Worm (Caenorhabditis elegans) whole organism, mixed stage, embryonic: Measurements from ENCODE around the gene Y105C5B.8.

Source experiments
- M03D4.4 ChIP-seq: sonication (generic microtip); optimal IDR thresholded peaks from 2 replicates; lab custom pipeline; 2017; ENCODE audit warnings: mild to moderate bottlenecking, missing genetic modification characterization, missing compliant biosample characterization
- bed-3 ChIP-seq: fragments of 200-800 bp; sonication (Bioruptor generic); optimal IDR thresholded peaks from 3 replicates; lab custom pipeline; 2018; ENCODE audit warnings: mild to moderate bottlenecking, missing genetic modification characterization, moderate library complexity, missing compliant biosample characterization
- ceh-39 ChIP-seq: fragments of 150-350 bp; optimal IDR thresholded peaks from 2 replicates; lab custom pipeline; 2014; ENCODE audit warnings: missing biosample characterization, missing genetic modification characterization
- ceh-43 ChIP-seq: fragments of 200-800 bp; sonication (Bioruptor generic); optimal IDR thresholded peaks from 2 replicates; lab custom pipeline; 2018; ENCODE audit warnings: mild to moderate bottlenecking, missing genetic modification characterization, moderate library complexity, missing compliant biosample characterization
- ceh-83 ChIP-seq: fragments of 200-800 bp; sonication (Bioruptor generic); optimal IDR thresholded peaks from 2 replicates; lab custom pipeline; 2018; ENCODE audit warnings: mild to moderate bottlenecking, missing genetic modification characterization, missing compliant biosample characterization
- cnd-1 ChIP-seq: fragments of 200-800 bp; sonication (Bioruptor generic); optimal IDR thresholded peaks from 2 replicates; lab custom pipeline; 2018; ENCODE audit warnings: mild to moderate bottlenecking, missing genetic modification characterization, missing compliant biosample characterization
- drap-1 ChIP-seq: fragments of 200-800 bp; sonication (Bioruptor generic); optimal IDR thresholded peaks from 3 replicates; lab custom pipeline; 2018; ENCODE audit warnings: mild to moderate bottlenecking, missing genetic modification characterization, missing compliant biosample characterization
- elt-1 ChIP-seq: sonication (generic microtip); optimal IDR thresholded peaks from 2 replicates; lab custom pipeline; 2017; ENCODE audit warnings: missing genetic modification characterization, mild to moderate bottlenecking, missing compliant biosample characterization, antibody characterized with exemption, moderate library complexity, borderline replicate concordance; ENCODE audit not compliant: insufficient read depth
- elt-3 ChIP-seq: fragments of 150-350 bp; optimal IDR thresholded peaks from 2 replicates; lab custom pipeline; 2014; ENCODE audit warnings: missing biosample characterization, missing genetic modification characterization
- flh-1 ChIP-seq: fragments of 200-800 bp; sonication (Bioruptor generic); optimal IDR thresholded peaks from 2 replicates; lab custom pipeline; 2018; ENCODE audit warnings: mild to moderate bottlenecking, missing genetic modification characterization, moderate library complexity, missing compliant biosample characterization
- hlh-1 ChIP-seq: fragments of 150-350 bp; optimal IDR thresholded peaks from 2 replicates; lab custom pipeline; 2014; ENCODE audit warnings: missing biosample characterization, missing genetic modification reagents, missing genetic modification characterization
- lin-13 ChIP-seq: fragments of 150-350 bp; optimal IDR thresholded peaks from 2 replicates; lab custom pipeline; 2014; ENCODE audit warnings: missing biosample characterization, missing genetic modification characterization
- lin-32 ChIP-seq: fragments of 200-800 bp; sonication (Bioruptor generic); optimal IDR thresholded peaks from 2 replicates; lab custom pipeline; 2018; ENCODE audit warnings: mild to moderate bottlenecking, missing genetic modification characterization, missing compliant biosample characterization
- lsy-2 ChIP-seq: fragments of 150-350 bp; optimal IDR thresholded peaks from 2 replicates; lab custom pipeline; 2014; ENCODE audit warnings: missing biosample characterization, missing genetic modification characterization
- mab-5 ChIP-seq: fragments of 150-350 bp; optimal IDR thresholded peaks from 2 replicates; lab custom pipeline; 2014; ENCODE audit warnings: missing biosample characterization, missing genetic modification characterization
- mep-1 ChIP-seq: fragments of 150-350 bp; optimal IDR thresholded peaks from 2 replicates; lab custom pipeline; 2017; ENCODE audit warnings: missing biosample characterization, missing genetic modification reagents, missing genetic modification characterization, inconsistent platforms
- mls-2 ChIP-seq: sonication (generic microtip); optimal IDR thresholded peaks from 2 replicates; lab custom pipeline; 2016; ENCODE audit warnings: mild to moderate bottlenecking, missing genetic modification characterization, moderate library complexity, missing compliant biosample characterization
- nhr-12 ChIP-seq: fragments of 150-350 bp; optimal IDR thresholded peaks from 2 replicates; lab custom pipeline; 2014; ENCODE audit warnings: missing biosample characterization, missing genetic modification characterization
- nhr-2 ChIP-seq: fragments of 150-350 bp; optimal IDR thresholded peaks from 2 replicates; lab custom pipeline; 2014; ENCODE audit warnings: missing biosample characterization, missing genetic modification characterization
- nhr-237 ChIP-seq: fragments of 150-350 bp; optimal IDR thresholded peaks from 2 replicates; lab custom pipeline; 2014; ENCODE audit warnings: missing biosample characterization, missing genetic modification characterization
- nhr-28 ChIP-seq: fragments of 150-350 bp; optimal IDR thresholded peaks from 2 replicates; lab custom pipeline; 2014; ENCODE audit warnings: missing biosample characterization, missing genetic modification characterization
- nhr-76 ChIP-seq: sonication (generic microtip); optimal IDR thresholded peaks from 2 replicates; lab custom pipeline; 2017; ENCODE audit warnings: missing biosample characterization, missing genetic modification characterization
- pha-4 ChIP-seq: fragments of 150-350 bp; optimal IDR thresholded peaks from 2 replicates; lab custom pipeline; 2018; ENCODE audit warnings: missing biosample characterization, missing genetic modification reagents, missing genetic modification characterization
- sem-2 ChIP-seq: fragments of 200-800 bp; sonication (Bioruptor generic); optimal IDR thresholded peaks from 2 replicates; lab custom pipeline; 2018; ENCODE audit warnings: mild to moderate bottlenecking, missing genetic modification characterization, missing compliant biosample characterization
- sptf-1 ChIP-seq: sonication (generic microtip); optimal IDR thresholded peaks from 2 replicates; lab custom pipeline; 2017; ENCODE audit warnings: mild to moderate bottlenecking, missing genetic modification characterization, moderate library complexity, missing compliant biosample characterization
- tbx-8 ChIP-seq: fragments of 200-800 bp; sonication (Bioruptor generic); optimal IDR thresholded peaks from 2 replicates; lab custom pipeline; 2018; ENCODE audit warnings: mild to moderate bottlenecking, missing genetic modification characterization, moderate library complexity, missing compliant biosample characterization
- unc-120 ChIP-seq: sonication (generic microtip); optimal IDR thresholded peaks from 2 replicates; lab custom pipeline; 2017; ENCODE audit warnings: missing genetic modification characterization, missing compliant biosample characterization; ENCODE audit not compliant: poor library complexity, severe bottlenecking
- unc-39 ChIP-seq: fragments of 150-350 bp; optimal IDR thresholded peaks from 2 replicates; lab custom pipeline; 2014; ENCODE audit warnings: missing biosample characterization, missing genetic modification characterization
- unc-62 ChIP-seq: fragments of 150-350 bp; optimal IDR thresholded peaks from 2 replicates; lab custom pipeline; 2014; ENCODE audit warnings: missing biosample characterization, missing genetic modification reagents, missing genetic modification characterization
- zip-8 ChIP-seq: fragments of 150-350 bp; optimal IDR thresholded peaks from 2 replicates; lab custom pipeline; 2014; ENCODE audit warnings: missing biosample characterization, missing genetic modification characterization
- ztf-11 ChIP-seq: fragments of 150-350 bp; optimal IDR thresholded peaks from 2 replicates; lab custom pipeline; 2014; ENCODE audit warnings: missing biosample characterization, missing genetic modification characterization

Y105C5B.8 gene

ce11 chrIV:15950838-15951581 lies 24.4 kb upstream of the Y105C5B.8 start, which contains the start of gene ifas-3:
TSS of gene ifas-3 (minus strand) at chrIV:15950888.
- TF ChIP-seq nhr-237 (no peak), sem-2 (GFP tag; lab: Kevin White, UChicago) (no peak), lin-32 (GFP tag; lab: Kevin White, UChicago) (no peak), unc-120 (tag; lab: Kevin White, UChicago) (no peak), lsy-2 (no peak), M03D4.4 (no peak), nhr-28 (tag; lab: Kevin White, UChicago) (no peak), mab-5 (tag; lab: Kevin White, UChicago) (no peak), cnd-1 (no peak)

- TF ChIP-seq hlh-1 (tag; lab: Kevin White, UChicago) (no peak), nhr-2 (tag; lab: Kevin White, UChicago) (no peak), lsy-2 (no peak), cnd-1 (no peak), ztf-11 (tag; lab: Kevin White, UChicago) (no peak), zip-8 (tag; lab: Kevin White, UChicago) (no peak), sem-2 (GFP tag; lab: Kevin White, UChicago) (no peak), unc-39 (tag; lab: Kevin White, UChicago) (no peak), elt-3 (no peak), nhr-12 (tag; lab: Kevin White, UChicago) (no peak)
Observed at ce11 chrIV:15949995-15950394, 23.3 kb upstream of the Y105C5B.8 start.

- TF ChIP-seq drap-1 (GFP tag; lab: Kevin White, UChicago) (no peak), pha-4 (no peak), ceh-39 (tag; lab: Kevin White, UChicago) (no peak), unc-39 (tag; lab: Kevin White, UChicago) (no peak), sem-2 (GFP tag; lab: Kevin White, UChicago) (no peak), mep-1 (no peak), hlh-1 (tag; lab: Kevin White, UChicago) (no peak), nhr-76 (tag; lab: Kevin White, UChicago) (no peak), nhr-2 (tag; lab: Kevin White, UChicago) (no peak), bed-3 (no peak), lin-13 (no peak), ceh-43 (GFP tag; lab: Kevin White, UChicago) (no peak), tbx-8 (GFP tag; lab: Kevin White, UChicago) (no peak), ceh-83 (GFP tag; lab: Kevin White, UChicago) (no peak), mab-5 (tag; lab: Kevin White, UChicago) (no peak), elt-1 (tag; lab: Kevin White, UChicago) (no peak), mls-2 (tag; lab: Kevin White, UChicago) (no peak), flh-1 (GFP tag; lab: Kevin White, UChicago) (no peak), lin-32 (GFP tag; lab: Kevin White, UChicago) (no peak)
Observed at ce11 chrIV:15946507-15946906, 19.9 kb upstream of the Y105C5B.8 start, which contains the start of gene skr-10. TSS of gene skr-10 (plus strand) at chrIV:15946807.

ce11 chrIV:15941403-15941802 lies 14.8 kb upstream of the Y105C5B.8 start, which contains the start of gene Y105C5B.11:
TSS of gene Y105C5B.11 (minus strand) at chrIV:15941503.
- TF ChIP-seq ceh-39 (tag; lab: Kevin White, UChicago) (no peak), lsy-2 (no peak), unc-39 (tag; lab: Kevin White, UChicago) (no peak), unc-62 (GFP tag; lab: Kevin White, UChicago) (no peak), mls-2 (tag; lab: Kevin White, UChicago) (no peak)
- TF ChIP-seq, all 35 proteins: peak for 0

ce11 chrIV:15940811-15941210 lies 14.2 kb upstream of the Y105C5B.8 start:
- TF ChIP-seq unc-62 (GFP tag; lab: Kevin White, UChicago): no peak
- TF ChIP-seq sptf-1: no peak
- no peak for TF ChIP-seq elt-3
- no peak for TF ChIP-seq mab-5 (tag; lab: Kevin White, UChicago)
- TF ChIP-seq unc-120 (tag; lab: Kevin White, UChicago): no peak
- TF ChIP-seq, all 35 proteins: peak for 0
